Worm (Caenorhabditis elegans): ENCODE results near the gene sri-50.

DNA sequence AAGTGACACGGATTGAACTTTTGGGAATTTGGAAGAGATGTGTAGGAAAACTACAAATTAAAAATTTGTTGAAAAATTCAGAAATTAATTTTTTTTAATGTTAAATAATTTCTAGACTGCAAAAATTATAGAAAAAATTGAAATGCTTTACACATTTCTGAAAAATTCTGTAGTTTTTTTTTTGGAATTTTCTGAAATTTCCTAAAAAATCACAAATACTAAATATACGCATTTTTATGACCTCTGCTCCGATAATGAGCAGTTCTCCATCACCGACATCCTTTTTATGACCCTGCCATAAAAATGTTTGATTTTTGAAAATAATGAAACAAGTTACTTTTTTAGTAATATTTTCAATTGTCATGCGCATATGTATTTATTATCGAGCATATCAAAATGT is 41.2 kb downstream of the sri-50 start:
- no peak for TF ChIP-seq nhr-237 (tag; optimal IDR thresholded peaks at IDR 0.05)
- no peak for TF ChIP-seq pha-4 (tag; optimal IDR thresholded peaks at IDR 0.05)
- TF ChIP-seq unc-39 (tag; optimal IDR thresholded peaks at IDR 0.05) = no peak
- no peak for TF ChIP-seq elt-3 (tag; optimal IDR thresholded peaks at IDR 0.05)
- no peak for TF ChIP-seq blmp-1 (tag; optimal IDR thresholded peaks at IDR 0.05)
- no peak for TF ChIP-seq mep-1 (tag; optimal IDR thresholded peaks at IDR 0.05)
- TF ChIP-seq flh-1 (GFP tag; optimal IDR thresholded peaks at IDR 0.05) = no peak
- TF ChIP-seq ztf-11 (tag; optimal IDR thresholded peaks at IDR 0.05) = no peak
- no peak for TF ChIP-seq nhr-76 (tag; optimal IDR thresholded peaks at IDR 0.05)
- no peak for TF ChIP-seq ham-2 (GFP tag; optimal IDR thresholded peaks at IDR 0.05)

Data from whole organism, mixed stage, embryonic.